Worm (Caenorhabditis elegans) whole organism, mixed stage, embryonic: Measurements from ENCODE around the gene ugt-58.

Experiments used
- elt-3 ChIP-seq: fragments of 150-350 bp; optimal IDR thresholded peaks from 2 replicates; lab custom pipeline; 2014; ENCODE audit warnings: missing biosample characterization, missing genetic modification characterization
- ham-2 ChIP-seq: fragments of 200-800 bp; sonication (Bioruptor generic); optimal IDR thresholded peaks from 2 replicates; lab custom pipeline; 2018; ENCODE audit warnings: mild to moderate bottlenecking, missing genetic modification characterization, missing compliant biosample characterization
- mls-2 ChIP-seq: sonication (generic microtip); optimal IDR thresholded peaks from 2 replicates; lab custom pipeline; 2016; ENCODE audit warnings: mild to moderate bottlenecking, missing genetic modification characterization, moderate library complexity, missing compliant biosample characterization
- nhr-12 ChIP-seq: fragments of 150-350 bp; optimal IDR thresholded peaks from 2 replicates; lab custom pipeline; 2014; ENCODE audit warnings: missing biosample characterization, missing genetic modification characterization
- nhr-237 ChIP-seq: fragments of 150-350 bp; optimal IDR thresholded peaks from 2 replicates; lab custom pipeline; 2014; ENCODE audit warnings: missing biosample characterization, missing genetic modification characterization
- nhr-76 ChIP-seq: sonication (generic microtip); optimal IDR thresholded peaks from 2 replicates; lab custom pipeline; 2017; ENCODE audit warnings: missing biosample characterization, missing genetic modification characterization
- snpc-4 ChIP-seq: fragments of 150-350 bp; optimal IDR thresholded peaks from 2 replicates; lab custom pipeline; 2014; ENCODE audit warnings: missing biosample characterization, missing genetic modification characterization
- sptf-1 ChIP-seq: sonication (generic microtip); optimal IDR thresholded peaks from 2 replicates; lab custom pipeline; 2017; ENCODE audit warnings: mild to moderate bottlenecking, missing genetic modification characterization, moderate library complexity, missing compliant biosample characterization
- unc-39 ChIP-seq: fragments of 150-350 bp; optimal IDR thresholded peaks from 2 replicates; lab custom pipeline; 2014; ENCODE audit warnings: missing biosample characterization, missing genetic modification characterization
- unc-62 ChIP-seq: fragments of 150-350 bp; optimal IDR thresholded peaks from 2 replicates; lab custom pipeline; 2014; ENCODE audit warnings: missing biosample characterization, missing genetic modification reagents, missing genetic modification characterization

DNA sequence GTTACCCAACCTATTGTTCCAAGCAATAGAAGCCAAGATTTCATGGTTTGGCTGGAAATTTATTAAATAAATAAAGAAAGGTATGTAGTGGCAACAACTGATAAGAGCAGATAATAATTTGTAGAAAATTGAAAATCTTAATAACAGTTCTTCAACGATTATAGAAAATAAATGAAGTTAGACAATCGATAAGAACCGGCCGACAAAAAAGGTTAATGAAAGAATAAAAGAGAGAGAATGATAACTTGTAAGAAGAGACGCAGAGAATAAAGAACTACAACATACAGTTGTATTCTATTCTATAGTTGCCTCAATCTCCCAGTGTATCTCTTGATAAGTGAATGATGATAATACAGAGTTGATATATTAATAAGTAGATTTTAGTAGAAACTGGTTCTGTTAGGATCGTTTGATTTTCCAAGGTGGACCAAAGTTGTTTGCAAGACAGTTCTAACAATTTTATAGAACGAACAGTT lies at the start of gene ugt-58:
- TF ChIP-seq ham-2 (GFP tag; lab: Kevin White, UChicago): no peak
- no peak for TF ChIP-seq sptf-1 (tag; lab: Kevin White, UChicago)
- TF ChIP-seq unc-39 (tag; lab: Kevin White, UChicago): no peak
- no peak for TF ChIP-seq elt-3 (tag; lab: Kevin White, UChicago)
- no peak for TF ChIP-seq unc-62
- no peak for TF ChIP-seq mls-2 (tag; lab: Kevin White, UChicago)
- no peak for TF ChIP-seq snpc-4
- no peak for TF ChIP-seq nhr-12
- no peak for TF ChIP-seq nhr-237 (tag; lab: Kevin White, UChicago)
- no peak for TF ChIP-seq nhr-76
